Worm (Caenorhabditis elegans) whole organism, L4 larva: ENCODE data around the gene srh-206.

Source experiments
- Y48G9A.11 ChIP-seq: fragments of 200-800 bp; sonication (Bioruptor generic); IDR thresholded peaks from 2 replicates; pipeline ENCODE4 v1.3.6; 2022; ENCODE audit warnings: missing genetic modification reagents, missing genetic modification characterization, missing compliant biosample characterization
- ZK546.5 ChIP-seq, 2 experiments: sonication (generic microtip); optimal IDR thresholded peaks; 2 replicates each; lab custom pipeline; 2017; ENCODE audit warnings: missing biosample characterization in 2 of 2, missing genetic modification characterization in 2 of 2
- ama-1 ChIP-seq: fragments of 150-350 bp; optimal IDR thresholded peaks from 2 replicates; lab custom pipeline; 2014; ENCODE audit warnings: inconsistent platforms, mixed read lengths
- dve-1 ChIP-seq: sonication (generic microtip); optimal IDR thresholded peaks from 2 replicates; lab custom pipeline; 2017; ENCODE audit warnings: antibody characterized with exemption, mild to moderate bottlenecking, missing genetic modification characterization, missing compliant biosample characterization; ENCODE audit not compliant: insufficient read depth
- hlh-30 ChIP-seq: sonication (generic microtip); optimal IDR thresholded peaks from 2 replicates; lab custom pipeline; 2017; ENCODE audit warnings: antibody characterized with exemption, mild to moderate bottlenecking, missing genetic modification characterization, missing compliant biosample characterization; ENCODE audit not compliant: insufficient read depth
- lsy-2 ChIP-seq, 2 experiments: fragments of 150-350 bp in 1 of 2; sonication (generic microtip) in 1 of 2; optimal IDR thresholded peaks; 2 replicates each; lab custom pipeline; 2014 to 2017; ENCODE audit warnings: missing biosample characterization in 2 of 2, missing genetic modification characterization in 2 of 2
- nhr-10 ChIP-seq: fragments of 150-350 bp; optimal IDR thresholded peaks from 2 replicates; lab custom pipeline; 2014; ENCODE audit warnings: missing biosample characterization, missing genetic modification characterization
- nhr-111 ChIP-seq: fragments of 200-800 bp; sonication (Bioruptor generic); optimal IDR thresholded peaks from 2 replicates; lab custom pipeline; 2018; ENCODE audit warnings: mild to moderate bottlenecking, missing genetic modification characterization, missing compliant biosample characterization
- nhr-28 ChIP-seq: fragments of 150-350 bp; optimal IDR thresholded peaks from 2 replicates; lab custom pipeline; 2014; ENCODE audit warnings: missing biosample characterization, missing genetic modification characterization
- pha-4 ChIP-seq, 2 experiments: fragments of 150-350 bp in 1 of 2; fragments of 200-800 bp in 1 of 2; sonication (Bioruptor generic) in 1 of 2; IDR thresholded peaks in 1 of 2; optimal IDR thresholded peaks in 1 of 2; 2 replicates each; pipeline versions ENCODE4 v1.3.6 to Lab custom; 2014 to 2022; ENCODE audit warnings: missing genetic modification characterization in 2 of 2, missing genetic modification reagents in 2 of 2, missing biosample characterization in 1 of 2, missing compliant biosample characterization in 1 of 2
- unc-62 ChIP-seq, 3 experiments: fragments of 150-350 bp in 1 of 3; sonication (generic microtip); optimal IDR thresholded peaks in 2 of 3; peaks in 1 of 3; 1 replicate in 1 of 3; 2 replicates in 2 of 3; lab custom pipeline; 2014 to 2017; ENCODE audit warnings: missing biosample characterization in 3 of 3, missing genetic modification characterization in 3 of 3, missing genetic modification reagents in 3 of 3, missing genotype in 1 of 3
- ztf-7 ChIP-seq: fragments of 150-350 bp; optimal IDR thresholded peaks from 2 replicates; lab custom pipeline; 2014; ENCODE audit warnings: missing biosample characterization, missing genetic modification characterization

ce11 chrV:17000635-17001034 lies 46.0 kb upstream of the srh-206 start:
- no peak for TF ChIP-seq pha-4 (GFP tag; IDR thresholded peaks at IDR 0.05; lab: Robert Waterston, UW)
- TF ChIP-seq pha-4 (tag; optimal IDR thresholded peaks at IDR 0.05; lab: Kevin White, UChicago): no peak
- peak in 1 of 2 experiments; percentile 92 for TF ChIP-seq unc-62 (GFP tag; optimal IDR thresholded peaks at IDR 0.05 in 1 of 2; lab: Kevin White, UChicago)
- TF ChIP-seq unc-62 (tag; optimal IDR thresholded peaks at IDR 0.05; lab: Kevin White, UChicago): no peak
- TF ChIP-seq ZK546.5 (tag; optimal IDR thresholded peaks at IDR 0.05; lab: Kevin White, UChicago): no peak
- TF ChIP-seq Y48G9A.11 (GFP tag; lab: Robert Waterston, UW): no peak
- no peak for TF ChIP-seq lsy-2 (tag; optimal IDR thresholded peaks at IDR 0.05; lab: Kevin White, UChicago)
- no peak for TF ChIP-seq nhr-111 (GFP tag; lab: Kevin White, UChicago)
- no peak for TF ChIP-seq nhr-28 (tag; lab: Kevin White, UChicago)
- no peak for TF ChIP-seq nhr-10 (tag; lab: Kevin White, UChicago)
- no peak for TF ChIP-seq dve-1 (tag; lab: Kevin White, UChicago)
- TF ChIP-seq ama-1 (lab: Kevin White, UChicago): no peak
- no peak for TF ChIP-seq hlh-30 (tag; lab: Kevin White, UChicago)
- no peak for TF ChIP-seq ztf-7
